Worm (Caenorhabditis elegans) whole organism, late embryonic: ENCODE measurements around the gene F59A7.11.

Source experiments
- lin-11 ChIP-seq: fragments of 200-800 bp; sonication (Bioruptor generic); optimal IDR thresholded peaks from 2 replicates; lab custom pipeline; 2018; ENCODE audit warnings: mild to moderate bottlenecking, missing genetic modification characterization, missing compliant biosample characterization
- pqm-1 ChIP-seq: sonication (generic microtip); optimal IDR thresholded peaks from 2 replicates; lab custom pipeline; 2016; ENCODE audit warnings: missing genetic modification characterization, missing compliant biosample characterization

- TF ChIP-seq lin-11 (tag; lab: Kevin White, UChicago) = no peak
- TF ChIP-seq pqm-1 (tag; lab: Kevin White, UChicago) = no peak
These were observed 9.1 kb downstream of the F59A7.11 start, which contains the start of gene cysl-4 for ce11 chrV:2004659-2005058.
